Fruit fly (Drosophila melanogaster): ENCODE results near the gene CG3862.
A peak's percentile ranks its signal among the peaks of the same experiment; 100 is the strongest.

CG3862 gene

DNA sequence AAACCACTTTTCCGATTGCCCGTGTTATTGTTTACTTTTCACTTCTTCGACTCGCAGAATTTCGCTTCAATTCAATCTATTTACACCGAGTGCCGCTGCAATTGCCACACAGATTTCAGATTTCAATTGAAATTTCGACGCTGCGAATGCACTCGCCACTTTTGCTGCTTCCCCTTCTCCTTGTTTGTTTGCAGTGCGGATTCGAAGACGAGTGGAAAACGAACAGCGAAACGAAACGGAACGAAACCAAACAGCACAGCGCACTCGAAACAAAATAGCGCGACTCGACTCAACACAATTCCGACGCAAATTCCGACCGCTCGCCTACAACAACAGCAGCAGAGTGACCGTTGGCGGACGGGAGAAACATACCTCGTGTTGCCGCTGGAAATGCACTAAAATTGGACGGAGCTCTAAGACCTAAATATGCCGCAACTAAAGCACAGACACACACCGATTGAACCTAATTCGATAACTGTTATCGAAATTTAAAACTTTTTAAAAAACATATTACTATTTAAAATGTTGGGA, 25.1 kb upstream of the CG3862 start, which contains the start of gene drongo (continued):
- peak; percentile 86 for TF ChIP-seq svp (GFP tag)
- TF ChIP-seq Eip93F (GFP tag; optimal IDR thresholded peaks at IDR 0.05) = no peak
- TF ChIP-seq Hr39 (GFP tag; optimal IDR thresholded peaks at IDR 0.05) = no peak
- no peak for TF ChIP-seq fd59A (GFP tag; optimal IDR thresholded peaks at IDR 0.05)
- peak; percentile 38 to 48 for TF ChIP-seq ss (GFP tag; optimal IDR thresholded peaks at IDR 0.05)
- TF ChIP-seq Smox (GFP tag; optimal IDR thresholded peaks at IDR 0.05) = no peak
- TF ChIP-seq CG6276 (GFP tag; optimal IDR thresholded peaks at IDR 0.05) = no peak
- TF ChIP-seq CG6854 (GFP tag; optimal IDR thresholded peaks at IDR 0.05) = peak; percentile 70
- peak; percentile 13 for TF ChIP-seq CG1621 (tag; optimal IDR thresholded peaks at IDR 0.05)
- TF ChIP-seq CG8319 (GFP tag; optimal IDR thresholded peaks at IDR 0.05) = no peak
- TF ChIP-seq Lpt (GFP tag; optimal IDR thresholded peaks at IDR 0.05) = peak; percentile 40
- peak; percentile 37 for TF ChIP-seq CG6808 (GFP tag; optimal IDR thresholded peaks at IDR 0.05)
- TF ChIP-seq CG3919 (GFP tag; optimal IDR thresholded peaks at IDR 0.05) = peak; percentile 27
- no peak for TF ChIP-seq CG11762 (GFP tag; optimal IDR thresholded peaks at IDR 0.05; ENCODE audit: insufficient read depth)
- no peak for TF ChIP-seq CG11902 (GFP tag; optimal IDR thresholded peaks at IDR 0.05)

dm6 chr2L:849787-850512, 24.3 kb upstream of the CG3862 start:
- no peak for TF ChIP-seq Blimp-1 (GFP tag; optimal IDR thresholded peaks at IDR 0.05)
- no peak for TF ChIP-seq net (GFP tag; optimal IDR thresholded peaks at IDR 0.05)
- no peak for TF ChIP-seq svp (GFP tag)
- TF ChIP-seq CG4318 (GFP tag; optimal IDR thresholded peaks at IDR 0.05) = no peak
- TF ChIP-seq CG6276 (GFP tag; optimal IDR thresholded peaks at IDR 0.05) = no peak
- TF ChIP-seq Hr38 (GFP tag; optimal IDR thresholded peaks at IDR 0.05) = no peak
- no peak for TF ChIP-seq lz (GFP tag; optimal IDR thresholded peaks at IDR 0.05)

DNA sequence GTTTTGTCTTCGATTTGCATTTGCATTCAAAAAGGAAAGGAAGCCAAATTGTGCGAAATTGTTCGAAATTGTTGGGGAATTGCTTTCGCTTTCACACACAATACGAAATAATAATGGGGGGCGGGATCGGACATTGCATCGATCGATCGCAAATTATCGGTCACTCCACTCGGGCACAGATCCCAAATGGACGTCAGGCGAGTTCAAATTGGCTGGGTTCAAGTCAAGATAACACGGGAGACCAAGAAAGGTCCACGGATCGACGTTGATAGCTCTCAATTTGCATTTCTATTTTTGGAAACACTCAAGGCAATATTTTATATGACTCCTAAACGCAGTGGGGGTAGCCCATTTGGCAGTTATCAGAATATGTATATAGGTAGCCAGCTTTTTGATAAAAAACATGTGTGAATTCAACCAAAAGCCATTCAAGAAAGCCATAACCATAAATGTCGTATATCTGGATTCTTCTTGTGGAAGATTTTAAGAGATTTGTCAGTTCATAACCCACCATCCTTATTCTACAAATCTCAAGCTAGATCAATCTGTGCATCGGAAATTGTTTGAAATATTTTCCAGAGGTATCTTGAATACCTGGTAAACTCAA, 23.6 kb upstream of the CG3862 start:
- peak; percentile 99 for TF ChIP-seq svp (GFP tag)
- no peak for TF ChIP-seq Ets21C (GFP tag; optimal IDR thresholded peaks at IDR 0.05)
- TF ChIP-seq Eip93F (GFP tag; optimal IDR thresholded peaks at IDR 0.05) = peak; percentile 32

dm6 chr2L:847988-848622, 22.4 kb upstream of the CG3862 start:
- TF ChIP-seq CG10669 (GFP tag; optimal IDR thresholded peaks at IDR 0.05) (peak; percentile 73), Eip78C (GFP tag) (peak; percentile 91), CG34406 (GFP tag; optimal IDR thresholded peaks at IDR 0.05) (peak; percentile 71), CG10631 (GFP tag; optimal IDR thresholded peaks at IDR 0.05) (peak; percentile 81), eg (GFP tag; IDR thresholded peaks at IDR 0.05) (peak; percentile 43; the same call in 2 of the 3 replicates), Lpt (GFP tag; optimal IDR thresholded peaks at IDR 0.05) (peak; percentile 24), spab (GFP tag; optimal IDR thresholded peaks at IDR 0.05) (peak; percentile 67), CG9139 (GFP tag; optimal IDR thresholded peaks at IDR 0.05) (peak; percentile 16), CG7368 (GFP tag; optimal IDR thresholded peaks at IDR 0.05) (peak; percentile 80), Sox14 (GFP tag; optimal IDR thresholded peaks at IDR 0.05) (peak; percentile 83), CG4318 (GFP tag; optimal IDR thresholded peaks at IDR 0.05) (no peak), vri (GFP tag; optimal IDR thresholded peaks at IDR 0.05) (peak; percentile 88), CG8119 (GFP tag; IDR thresholded peaks at IDR 0.05) (no peak), Hr39 (GFP tag; optimal IDR thresholded peaks at IDR 0.05) (peak; percentile 86), CG3919 (GFP tag; optimal IDR thresholded peaks at IDR 0.05) (peak; percentile 87), achi (GFP tag; optimal IDR thresholded peaks at IDR 0.05) (peak; percentile 78), CG16779 (tag; optimal IDR thresholded peaks at IDR 0.05) (peak; percentile 31), topi (GFP tag; optimal IDR thresholded peaks at IDR 0.05) (peak; percentile 86), Ets21C (GFP tag; optimal IDR thresholded peaks at IDR 0.05) (peak; percentile 78), Ets96B (tag; optimal IDR thresholded peaks at IDR 0.05) (peak; percentile 68), ss (GFP tag; optimal IDR thresholded peaks at IDR 0.05) (peak; percentile 78 to 80), Met (GFP tag; optimal IDR thresholded peaks at IDR 0.05) (peak; percentile 90), Gug (GFP tag; IDR thresholded peaks at IDR 0.05) (peak; percentile 36; the same call in 1 of the 2 replicates), acj6 (GFP tag; optimal IDR thresholded peaks at IDR 0.05) (peak; percentile 78), CG15336 (GFP tag; IDR thresholded peaks at IDR 0.05) (0 out of 2 replicates have a peak, but pooled peaks have one; percentile 43), CG31627 (GFP tag; optimal IDR thresholded peaks at IDR 0.05) (peak; percentile 87), fkh (GFP tag; optimal IDR thresholded peaks at IDR 0.05) (no peak), CG6854 (GFP tag; optimal IDR thresholded peaks at IDR 0.05) (peak; percentile 57)

Measured in whole organism, prepupa.